Worm (Caenorhabditis elegans) whole organism, L4 larva: ENCODE data around the gene unc-93.

Experiments
- D1046.2 ChIP-seq: fragments of 200-800 bp; sonication (Bioruptor generic); IDR thresholded peaks from 2 replicates; pipeline ENCODE4 v1.3.6; 2022; ENCODE audit warnings: missing genetic modification characterization, missing compliant biosample characterization
- ZK337.2 ChIP-seq: fragments of 200-800 bp; sonication (Bioruptor generic); IDR thresholded peaks from 2 replicates; pipeline ENCODE4 v1.3.6; 2022; ENCODE audit warnings: missing genetic modification reagents, missing genetic modification characterization, missing compliant biosample characterization
- ZK546.5 ChIP-seq, 2 experiments: sonication (generic microtip); optimal IDR thresholded peaks; 2 replicates each; lab custom pipeline; 2017; ENCODE audit warnings: missing biosample characterization in 2 of 2, missing genetic modification characterization in 2 of 2
- aha-1 ChIP-seq: fragments of 150-350 bp; peaks from one replicate; lab custom pipeline; 2014; ENCODE audit warnings: missing biosample characterization, missing genetic modification characterization
- attf-4 ChIP-seq: sonication (generic microtip); optimal IDR thresholded peaks from 3 replicates; lab custom pipeline; 2017; ENCODE audit warnings: missing biosample characterization, missing genetic modification characterization
- ceh-20 ChIP-seq: fragments of 200-800 bp; sonication (Bioruptor generic); IDR thresholded peaks from 2 replicates; pipeline ENCODE4 v1.3.6; 2022; ENCODE audit warnings: missing genetic modification reagents, missing genetic modification characterization, missing compliant biosample characterization
- ceh-44 ChIP-seq: fragments of 200-800 bp; sonication (Bioruptor generic); IDR thresholded peaks from 2 replicates; pipeline ENCODE4 v1.3.6; 2022; ENCODE audit warnings: missing genetic modification reagents, missing genetic modification characterization, missing compliant biosample characterization
- daf-19 ChIP-seq: fragments of 200-800 bp; sonication (Bioruptor generic); conservative IDR thresholded peaks from 2 replicates; pipeline ENCODE4 v1.3.6; 2022; ENCODE audit warnings: missing genetic modification characterization, missing compliant biosample characterization
- dmd-6 ChIP-seq: fragments of 200-800 bp; sonication (Bioruptor generic); IDR thresholded peaks from 2 replicates; pipeline ENCODE4 v1.3.6; 2022; ENCODE audit warnings: missing genetic modification reagents, missing genetic modification characterization, missing compliant biosample characterization
- dmd-8 ChIP-seq: fragments of 200-800 bp; sonication (Bioruptor generic); IDR thresholded peaks from 2 replicates; pipeline ENCODE4 v1.3.6; 2022; ENCODE audit warnings: missing genetic modification characterization, missing compliant biosample characterization
- dpl-1 ChIP-seq: fragments of 150-350 bp; optimal IDR thresholded peaks from 2 replicates; lab custom pipeline; 2014; ENCODE audit warnings: missing biosample characterization, missing genetic modification reagents, missing genetic modification characterization
- duxl-1 ChIP-seq: sonication (generic microtip); optimal IDR thresholded peaks from 2 replicates; lab custom pipeline; 2016; ENCODE audit warnings: mild to moderate bottlenecking, missing genetic modification characterization, moderate library complexity, missing compliant biosample characterization; ENCODE audit not compliant: poor library complexity
- dve-1 ChIP-seq: sonication (generic microtip); optimal IDR thresholded peaks from 2 replicates; lab custom pipeline; 2017; ENCODE audit warnings: antibody characterized with exemption, mild to moderate bottlenecking, missing genetic modification characterization, missing compliant biosample characterization; ENCODE audit not compliant: insufficient read depth
- egl-43 ChIP-seq: fragments of 200-800 bp; sonication (Bioruptor generic); IDR thresholded peaks from 2 replicates; pipeline ENCODE4 v1.3.6; 2022; ENCODE audit warnings: missing genetic modification reagents, missing genetic modification characterization, missing compliant biosample characterization
- hlh-30 ChIP-seq: sonication (generic microtip); optimal IDR thresholded peaks from 2 replicates; lab custom pipeline; 2017; ENCODE audit warnings: antibody characterized with exemption, mild to moderate bottlenecking, missing genetic modification characterization, missing compliant biosample characterization; ENCODE audit not compliant: insufficient read depth
- lin-39 ChIP-seq: fragments of 150-350 bp; optimal IDR thresholded peaks from 2 replicates; lab custom pipeline; 2014; ENCODE audit warnings: missing biosample characterization, missing genetic modification reagents, missing genetic modification characterization
- mep-1 ChIP-seq: fragments of 150-350 bp; sonication (generic microtip); optimal IDR thresholded peaks from 3 replicates; lab custom pipeline; 2014; ENCODE audit warnings: missing biosample characterization, missing genetic modification characterization
- nhr-41 ChIP-seq: fragments of 200-800 bp; sonication (Bioruptor generic); IDR thresholded peaks from 2 replicates; pipeline ENCODE4 v1.3.6; 2022; ENCODE audit warnings: missing genetic modification reagents, missing genetic modification characterization, missing compliant biosample characterization
- nhr-6 ChIP-seq: fragments of 150-350 bp; optimal IDR thresholded peaks from 2 replicates; lab custom pipeline; 2014; ENCODE audit warnings: missing biosample characterization, missing genetic modification characterization
- pqm-1 ChIP-seq: sonication (generic microtip); optimal IDR thresholded peaks from 2 replicates; lab custom pipeline; 2017; ENCODE audit warnings: missing biosample characterization, missing genetic modification characterization
- rbr-2 ChIP-seq: sonication (generic microtip); optimal IDR thresholded peaks from 2 replicates; lab custom pipeline; 2016; ENCODE audit warnings: missing genotype, missing genetic modification characterization, missing compliant biosample characterization
- saeg-2 ChIP-seq: fragments of 200-800 bp; sonication (Bioruptor generic); IDR thresholded peaks from 2 replicates; pipeline ENCODE4 v1.3.6; 2022; ENCODE audit warnings: missing genetic modification reagents, missing genetic modification characterization, missing compliant biosample characterization
- skn-1 ChIP-seq: fragments of 150-350 bp; optimal IDR thresholded peaks from 2 replicates; lab custom pipeline; 2014; ENCODE audit warnings: missing biosample characterization, missing genetic modification characterization
- snpc-1.2 ChIP-seq: fragments of 200-800 bp; sonication (Bioruptor generic); IDR thresholded peaks from 2 replicates; pipeline ENCODE4 v1.3.6; 2022; ENCODE audit warnings: missing genetic modification reagents, missing genetic modification characterization, missing compliant biosample characterization
- spr-3 ChIP-seq: fragments of 200-800 bp; sonication (Bioruptor generic); optimal IDR thresholded peaks from 2 replicates; lab custom pipeline; 2018; ENCODE audit warnings: mild to moderate bottlenecking, missing genetic modification characterization, missing compliant biosample characterization
- tra-1 ChIP-seq: fragments of 200-800 bp; sonication (Bioruptor generic); IDR thresholded peaks from 2 replicates; pipeline ENCODE4 v1.3.6; 2022; ENCODE audit warnings: missing genetic modification reagents, missing genetic modification characterization, missing compliant biosample characterization
- unc-62 ChIP-seq, 3 experiments: fragments of 150-350 bp in 1 of 3; sonication (generic microtip); optimal IDR thresholded peaks in 2 of 3; peaks in 1 of 3; 1 replicate in 1 of 3; 2 replicates in 2 of 3; lab custom pipeline; 2014 to 2017; ENCODE audit warnings: missing biosample characterization in 3 of 3, missing genetic modification characterization in 3 of 3, missing genetic modification reagents in 3 of 3, missing genotype in 1 of 3
- zip-11 ChIP-seq: fragments of 200-800 bp; sonication (Bioruptor generic); IDR thresholded peaks from 2 replicates; pipeline ENCODE4 v1.3.6; 2022; ENCODE audit warnings: missing genetic modification characterization, missing compliant biosample characterization
- zip-2 ChIP-seq: fragments of 150-350 bp; optimal IDR thresholded peaks from 2 replicates; lab custom pipeline; 2014; ENCODE audit warnings: missing biosample characterization, missing genetic modification characterization

unc-93 gene

ce11 chrIII:3677378-3677777 is 33.2 kb downstream of the unc-93 start (continued):
- TF ChIP-seq D1046.2 (GFP tag; lab: Robert Waterston, UW) = no peak
- peak; percentile 29 for TF ChIP-seq dpl-1 (GFP tag; lab: Kevin White, UChicago)
- TF ChIP-seq zip-11 = no peak
- TF ChIP-seq dmd-8 (GFP tag; lab: Robert Waterston, UW) = no peak

- TF ChIP-seq hlh-30 (tag; lab: Kevin White, UChicago) (no peak), egl-43 (GFP tag; lab: Robert Waterston, UW) (no peak), duxl-1 (no peak), daf-19 (GFP tag; lab: Robert Waterston, UW) (no peak), ZK337.2 (GFP tag; lab: Robert Waterston, UW) (no peak), nhr-6 (no peak), unc-62 (GFP tag; optimal IDR thresholded peaks at IDR 0.05 in 1 of 2; lab: Kevin White, UChicago) (peak in 1 of 2 experiments; percentile 94), unc-62 (tag; optimal IDR thresholded peaks at IDR 0.05; lab: Kevin White, UChicago) (no peak)
Measured at ce11 chrIII:3679083-3679482, 34.9 kb downstream of the unc-93 start.

- TF ChIP-seq dpl-1 (GFP tag; lab: Kevin White, UChicago) (no peak), unc-62 (GFP tag; optimal IDR thresholded peaks at IDR 0.05 in 1 of 2; lab: Kevin White, UChicago) (peak in 1 of 2 experiments; percentile 8), unc-62 (tag; optimal IDR thresholded peaks at IDR 0.05; lab: Kevin White, UChicago) (no peak), aha-1 (tag; lab: Kevin White, UChicago) (peak; percentile 48), ceh-44 (GFP tag; lab: Robert Waterston, UW) (no peak), tra-1 (GFP tag; lab: Robert Waterston, UW) (no peak), rbr-2 (tag; lab: Kevin White, UChicago) (peak; percentile 31), mep-1 (tag; lab: Kevin White, UChicago) (peak; percentile 17)
Measured at ce11 chrIII:3681351-3681938, 37.3 kb downstream of the unc-93 start.

- TF ChIP-seq dve-1 (tag; lab: Kevin White, UChicago) (peak; percentile 0), dmd-6 (GFP tag; lab: Robert Waterston, UW) (no peak), attf-4 (tag; lab: Kevin White, UChicago) (no peak), aha-1 (tag; lab: Kevin White, UChicago) (peak; percentile 91), dmd-8 (GFP tag; lab: Robert Waterston, UW) (no peak), zip-2 (tag; lab: Kevin White, UChicago) (no peak)
Measured at ce11 chrIII:3682869-3683403, 38.8 kb downstream of the unc-93 start.

ce11 chrIII:3692516-3692915 is 48.3 kb downstream of the unc-93 start:
- no peak for TF ChIP-seq skn-1 (tag; lab: Kevin White, UChicago)
- no peak for TF ChIP-seq lin-39
- TF ChIP-seq aha-1 (tag; lab: Kevin White, UChicago) = peak; percentile 70
- no peak for TF ChIP-seq dve-1 (tag; lab: Kevin White, UChicago)
- no peak for TF ChIP-seq pqm-1
- no peak for TF ChIP-seq snpc-1.2

ce11 chrIII:3694572-3694971 is 50.4 kb downstream of the unc-93 start, which contains the start of gene npr-15:
Gene npr-15 (minus strand): TSS chrIII:3694672.
- TF ChIP-seq nhr-41 (GFP tag; lab: Robert Waterston, UW) (no peak), ceh-20 (no peak), spr-3 (GFP tag; lab: Kevin White, UChicago) (no peak), ZK546.5 (tag; optimal IDR thresholded peaks at IDR 0.05; lab: Kevin White, UChicago) (no peak), saeg-2 (GFP tag; lab: Robert Waterston, UW) (no peak), skn-1 (tag; lab: Kevin White, UChicago) (no peak)
